Fruit fly (Drosophila melanogaster): ENCODE measurements around the gene Gart.
A peak's percentile ranks its signal among the peaks of the same experiment; 100 is the strongest.

The Gart gene

DNA sequence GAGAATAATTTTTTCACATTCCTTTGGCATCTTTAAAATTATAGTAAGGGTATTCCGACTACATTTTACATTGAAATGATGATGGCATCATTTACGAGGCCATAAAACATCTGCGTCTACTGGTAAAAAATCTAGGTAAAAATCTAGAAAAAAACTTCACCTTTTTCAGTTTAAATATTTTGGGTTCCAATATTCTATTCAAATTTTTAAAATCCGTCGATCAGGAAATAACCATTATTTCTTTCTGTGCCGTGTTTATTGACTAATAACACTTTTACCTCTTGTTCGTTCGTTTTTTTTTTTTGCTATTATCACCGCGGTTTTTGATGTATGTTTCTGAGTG is 15.6 kb upstream of the Gart start (continued):
- TF ChIP-seq Blimp-1 (GFP tag; optimal IDR thresholded peaks at IDR 0.05) = peak; percentile 34
- TF ChIP-seq CG32006 (GFP tag; optimal IDR thresholded peaks at IDR 0.05) = peak; percentile 75
- TF ChIP-seq CG7368 (GFP tag; optimal IDR thresholded peaks at IDR 0.05) = peak; percentile 49
- peak; percentile 57 for TF ChIP-seq CG6276 (GFP tag; optimal IDR thresholded peaks at IDR 0.05)
- peak; percentile 62; the same call in 1 of the 2 replicates for TF ChIP-seq CG11294 (GFP tag; IDR thresholded peaks at IDR 0.05)
- no peak for TF ChIP-seq CG6854 (GFP tag; optimal IDR thresholded peaks at IDR 0.05)
- peak; percentile 74 for TF ChIP-seq Hr4 (GFP tag; optimal IDR thresholded peaks at IDR 0.05)
- TF ChIP-seq CG3032 (tag; optimal IDR thresholded peaks at IDR 0.05) = peak; percentile 9
- no peak for TF ChIP-seq Hr38 (GFP tag; optimal IDR thresholded peaks at IDR 0.05)
- TF ChIP-seq Sox15 (GFP tag; optimal IDR thresholded peaks at IDR 0.05) = peak; percentile 48
- peak; percentile 50 for TF ChIP-seq CG34406 (GFP tag; optimal IDR thresholded peaks at IDR 0.05)
- TF ChIP-seq acj6 (GFP tag; optimal IDR thresholded peaks at IDR 0.05) = peak; percentile 55
- TF ChIP-seq dsx (GFP tag; optimal IDR thresholded peaks at IDR 0.05; ENCODE audit: poor library complexity, severe bottlenecking) = peak; percentile 24
- 0 out of 2 replicates have a peak, but pooled peaks have one; percentile 55 for TF ChIP-seq Gug (GFP tag; IDR thresholded peaks at IDR 0.05)
- TF ChIP-seq Eip93F (GFP tag; optimal IDR thresholded peaks at IDR 0.05) = peak; percentile 67
- TF ChIP-seq pdm3 (GFP tag; optimal IDR thresholded peaks at IDR 0.05) = peak; percentile 79
- peak; percentile 82 for TF ChIP-seq vri (GFP tag; optimal IDR thresholded peaks at IDR 0.05)
- peak; percentile 64 for TF ChIP-seq achi (GFP tag; optimal IDR thresholded peaks at IDR 0.05)
- TF ChIP-seq salr (GFP tag; optimal IDR thresholded peaks at IDR 0.05) = peak in 1 of 2 experiments; percentile 64

dm6 chr2L:7038404-7039341 is 15.0 kb upstream of the Gart start:
- TF ChIP-seq eg (GFP tag; IDR thresholded peaks at IDR 0.05) (peak; percentile 21; the same call in 1 of the 3 replicates), vri (GFP tag; optimal IDR thresholded peaks at IDR 0.05) (peak; percentile 85), svp (GFP tag) (peak; percentile 70), CG1621 (tag; optimal IDR thresholded peaks at IDR 0.05) (no peak), dac (GFP tag; optimal IDR thresholded peaks at IDR 0.05) (no peak)

- TF ChIP-seq Hr4 (GFP tag; optimal IDR thresholded peaks at IDR 0.05) (no peak), CG11294 (GFP tag; IDR thresholded peaks at IDR 0.05) (no peak), svp (GFP tag) (peak; percentile 82), Eip93F (GFP tag; optimal IDR thresholded peaks at IDR 0.05) (no peak), topi (GFP tag; optimal IDR thresholded peaks at IDR 0.05) (peak; percentile 3), net (GFP tag; optimal IDR thresholded peaks at IDR 0.05) (no peak), CG34406 (GFP tag; optimal IDR thresholded peaks at IDR 0.05) (no peak), CG3032 (tag; optimal IDR thresholded peaks at IDR 0.05) (no peak), CG7368 (GFP tag; optimal IDR thresholded peaks at IDR 0.05) (no peak), CG6854 (GFP tag; optimal IDR thresholded peaks at IDR 0.05) (no peak), OdsH (GFP tag; optimal IDR thresholded peaks at IDR 0.05) (no peak), CG4318 (GFP tag; optimal IDR thresholded peaks at IDR 0.05) (no peak), salr (GFP tag; optimal IDR thresholded peaks at IDR 0.05) (no peak), CG11902 (GFP tag; optimal IDR thresholded peaks at IDR 0.05) (no peak), CG6792 (GFP tag; optimal IDR thresholded peaks at IDR 0.05) (no peak), Met (GFP tag; optimal IDR thresholded peaks at IDR 0.05) (no peak), dsx (GFP tag; optimal IDR thresholded peaks at IDR 0.05; ENCODE audit: poor library complexity, severe bottlenecking) (peak; percentile 38), Sox15 (GFP tag; optimal IDR thresholded peaks at IDR 0.05) (no peak), CG15336 (GFP tag; IDR thresholded peaks at IDR 0.05) (no peak), fd59A (GFP tag; optimal IDR thresholded peaks at IDR 0.05) (no peak), esn (GFP tag; optimal IDR thresholded peaks at IDR 0.05) (peak; percentile 34), Hr39 (GFP tag; optimal IDR thresholded peaks at IDR 0.05) (no peak), Eip78C (GFP tag) (peak; percentile 72), eg (GFP tag; IDR thresholded peaks at IDR 0.05) (no peak), CG1621 (tag; optimal IDR thresholded peaks at IDR 0.05) (no peak), Ets21C (GFP tag; optimal IDR thresholded peaks at IDR 0.05) (no peak), fd85E (GFP tag; optimal IDR thresholded peaks at IDR 0.05) (no peak), CG6808 (GFP tag; optimal IDR thresholded peaks at IDR 0.05) (peak; percentile 9), Sox102F (GFP tag; optimal IDR thresholded peaks at IDR 0.05) (no peak), CG3919 (GFP tag; optimal IDR thresholded peaks at IDR 0.05) (no peak), acj6 (GFP tag; optimal IDR thresholded peaks at IDR 0.05) (no peak), Eip75B (GFP tag; optimal IDR thresholded peaks at IDR 0.05) (no peak), pdm3 (GFP tag; optimal IDR thresholded peaks at IDR 0.05) (no peak), lz (GFP tag; optimal IDR thresholded peaks at IDR 0.05) (no peak), achi (GFP tag; optimal IDR thresholded peaks at IDR 0.05) (no peak), Lpt (GFP tag; optimal IDR thresholded peaks at IDR 0.05) (no peak)
Observed at dm6 chr2L:7037773-7038327, 14.2 kb upstream of the Gart start, which contains the start of gene milt. Gene milt (plus strand): TSS chr2L:7037823.

Measured in whole organism, prepupa.